Fruit fly (Drosophila melanogaster): ENCODE results near the gene CG33158.

- TF ChIP-seq tai (GFP tag; optimal IDR thresholded peaks at IDR 0.05) = no peak
- TF ChIP-seq br (GFP tag; optimal IDR thresholded peaks at IDR 0.05) = no peak
- no peak for TF ChIP-seq usp (GFP tag; optimal IDR thresholded peaks at IDR 0.05)
- TF ChIP-seq CG32264 (GFP tag; optimal IDR thresholded peaks at IDR 0.05) = no peak
- no peak for TF ChIP-seq h (GFP tag; optimal IDR thresholded peaks at IDR 0.05)
These were observed 2.4 kb upstream of the CG33158 start, which contains the start of gene GluRS-m for dm6 chr3L:16417024-16417423.
